Fruit fly (Drosophila melanogaster) whole organism, adult: Measurements from ENCODE around the gene CG34161.

Experiments
- CG11617 ChIP-seq: fragments of 200-800 bp; sonication (Bioruptor generic); optimal IDR thresholded peaks from 2 replicates; lab custom pipeline; 2017; ENCODE audit warnings: mild to moderate bottlenecking, missing biosample characterization, missing genetic modification reagents, missing genetic modification characterization
- CG12768 ChIP-seq: fragments of 200-800 bp; sonication (Bioruptor generic); optimal IDR thresholded peaks from 2 replicates; lab custom pipeline; 2017; ENCODE audit warnings: missing biosample characterization, missing genetic modification characterization, mild to moderate bottlenecking, moderate library complexity, missing genetic modification reagents
- CG14711 ChIP-seq: fragments of 200-800 bp; sonication (Bioruptor generic); optimal IDR thresholded peaks from 2 replicates; lab custom pipeline; 2018; ENCODE audit warnings: missing biosample characterization, mild to moderate bottlenecking, missing genetic modification characterization, moderate library complexity
- CG1620 ChIP-seq: fragments of 200-800 bp; sonication (Bioruptor generic); optimal IDR thresholded peaks from 2 replicates; lab custom pipeline; 2016; ENCODE audit warnings: missing biosample characterization, missing genetic modification characterization
- CG33017 ChIP-seq: fragments of 200-800 bp; sonication (Bioruptor generic); optimal IDR thresholded peaks from 2 replicates; lab custom pipeline; 2018; ENCODE audit warnings: missing biosample characterization, mild to moderate bottlenecking, missing genetic modification characterization, moderate library complexity
- CG5204 ChIP-seq: fragments of 200-800 bp; sonication (Bioruptor generic); optimal IDR thresholded peaks from 2 replicates; lab custom pipeline; 2016; ENCODE audit warnings: missing biosample characterization, missing genetic modification characterization
- CG7045 ChIP-seq: fragments of 200-800 bp; sonication (Bioruptor generic); optimal IDR thresholded peaks from 2 replicates; lab custom pipeline; 2017; ENCODE audit warnings: missing biosample characterization, mild to moderate bottlenecking, missing genetic modification characterization
- CG7101 ChIP-seq: fragments of 200-800 bp; sonication (Bioruptor generic); optimal IDR thresholded peaks from 2 replicates; lab custom pipeline; 2018; ENCODE audit warnings: missing biosample characterization, mild to moderate bottlenecking, missing genetic modification characterization, moderate library complexity
- Clk ChIP-seq: fragments of 200-800 bp; sonication (Bioruptor generic); optimal IDR thresholded peaks from 2 replicates; lab custom pipeline; 2017; ENCODE audit warnings: missing biosample characterization, missing genetic modification characterization
- Crg-1 ChIP-seq: fragments of 200-800 bp; sonication (Bioruptor generic); optimal IDR thresholded peaks from 2 replicates; lab custom pipeline; 2016; ENCODE audit warnings: missing biosample characterization, missing genetic modification characterization
- Hr96 ChIP-seq: fragments of 200-800 bp; sonication (Bioruptor generic); optimal IDR thresholded peaks from 2 replicates; lab custom pipeline; 2016; ENCODE audit warnings: missing biosample characterization, missing genetic modification characterization
- Mnt ChIP-seq: fragments of 200-800 bp; sonication (Bioruptor generic); optimal IDR thresholded peaks from 2 replicates; lab custom pipeline; 2016; ENCODE audit warnings: missing biosample characterization, mild to moderate bottlenecking, missing genetic modification characterization
- bab1 ChIP-seq: fragments of 200-800 bp; sonication (Bioruptor generic); optimal IDR thresholded peaks from 3 replicates; lab custom pipeline; 2019; ENCODE audit warnings: missing biosample characterization, mild to moderate bottlenecking, missing genetic modification characterization, moderate library complexity
- cic ChIP-seq: fragments of 200-800 bp; sonication (Bioruptor generic); optimal IDR thresholded peaks from 2 replicates; lab custom pipeline; 2017; ENCODE audit warnings: missing biosample characterization, mild to moderate bottlenecking, missing genetic modification characterization, moderate library complexity
- cnc ChIP-seq, 2 experiments: fragments of >200 bp; optimal IDR thresholded peaks; 2 replicates each; lab custom pipeline; 2017
- kay ChIP-seq: fragments of 200-800 bp; sonication (Bioruptor generic); peaks from one replicate; lab custom pipeline; 2016; ENCODE audit warnings: missing biosample characterization, missing genetic modification characterization, borderline replicate concordance
- ovo ChIP-seq: fragments of 200-800 bp; sonication (Bioruptor generic); optimal IDR thresholded peaks from 2 replicates; lab custom pipeline; 2016; ENCODE audit warnings: missing biosample characterization, missing genetic modification characterization
- pad ChIP-seq: fragments of 200-800 bp; sonication (Bioruptor generic); optimal IDR thresholded peaks from 3 replicates; lab custom pipeline; 2017; ENCODE audit warnings: missing biosample characterization, missing genetic modification characterization, mild to moderate bottlenecking, moderate library complexity, missing genetic modification reagents
- tj ChIP-seq: fragments of 200-800 bp; sonication (Bioruptor generic); optimal IDR thresholded peaks from 3 replicates; lab custom pipeline; 2017; ENCODE audit warnings: missing biosample characterization, mild to moderate bottlenecking, missing genetic modification characterization, moderate library complexity
- toe ChIP-seq: fragments of 200-800 bp; sonication (Bioruptor generic); optimal IDR thresholded peaks from 2 replicates; lab custom pipeline; 2016; ENCODE audit warnings: missing biosample characterization, missing genetic modification characterization

Gene CG34161

dm6 chr2L:10565674-10566073, 15.8 kb downstream of the CG34161 start:
- TF ChIP-seq bab1 (GFP tag; lab: Kevin White, UChicago) (no peak), CG5204 (GFP tag; lab: Kevin White, UChicago) (no peak), CG7101 (tag; lab: Kevin White, UChicago) (no peak), Crg-1 (GFP tag; lab: Kevin White, UChicago) (no peak), toe (GFP tag; lab: Kevin White, UChicago) (no peak), CG14711 (tag; lab: Kevin White, UChicago) (no peak), CG7045 (GFP tag; lab: Kevin White, UChicago) (no peak), Hr96 (GFP tag; lab: Kevin White, UChicago) (no peak), tj (GFP tag; lab: Kevin White, UChicago) (no peak), CG33017 (tag; lab: Kevin White, UChicago) (no peak), CG1620 (GFP tag; lab: Kevin White, UChicago) (no peak), kay (GFP tag; lab: Kevin White, UChicago) (no peak)

- TF ChIP-seq CG12768 (GFP tag; lab: Kevin White, UChicago) (no peak), Mnt (GFP tag; lab: Kevin White, UChicago) (no peak), CG33017 (tag; lab: Kevin White, UChicago) (no peak), Hr96 (GFP tag; lab: Kevin White, UChicago) (no peak), ovo (GFP tag; lab: Kevin White, UChicago) (no peak), tj (GFP tag; lab: Kevin White, UChicago) (no peak), CG7045 (GFP tag; lab: Kevin White, UChicago) (no peak), pad (GFP tag; lab: Kevin White, UChicago) (no peak), cic (GFP tag; lab: Kevin White, UChicago) (no peak), toe (GFP tag; lab: Kevin White, UChicago) (no peak), Clk (GFP tag; lab: Kevin White, UChicago) (no peak), kay (GFP tag; lab: Kevin White, UChicago) (no peak), CG1620 (GFP tag; lab: Kevin White, UChicago) (no peak), CG5204 (GFP tag; lab: Kevin White, UChicago) (no peak), CG7101 (tag; lab: Kevin White, UChicago) (no peak)
Measured at dm6 chr2L:10555269-10555668, 26.2 kb downstream of the CG34161 start.

dm6 chr2L:10554676-10555075, 26.8 kb downstream of the CG34161 start:
- TF ChIP-seq Mnt (GFP tag; lab: Kevin White, UChicago) (no peak), CG7045 (GFP tag; lab: Kevin White, UChicago) (no peak), ovo (GFP tag; lab: Kevin White, UChicago) (no peak), cnc (optimal IDR thresholded peaks at IDR 0.05; lab: Kevin White, UChicago) (no peak), CG5204 (GFP tag; lab: Kevin White, UChicago) (no peak), cic (GFP tag; lab: Kevin White, UChicago) (no peak)

DNA sequence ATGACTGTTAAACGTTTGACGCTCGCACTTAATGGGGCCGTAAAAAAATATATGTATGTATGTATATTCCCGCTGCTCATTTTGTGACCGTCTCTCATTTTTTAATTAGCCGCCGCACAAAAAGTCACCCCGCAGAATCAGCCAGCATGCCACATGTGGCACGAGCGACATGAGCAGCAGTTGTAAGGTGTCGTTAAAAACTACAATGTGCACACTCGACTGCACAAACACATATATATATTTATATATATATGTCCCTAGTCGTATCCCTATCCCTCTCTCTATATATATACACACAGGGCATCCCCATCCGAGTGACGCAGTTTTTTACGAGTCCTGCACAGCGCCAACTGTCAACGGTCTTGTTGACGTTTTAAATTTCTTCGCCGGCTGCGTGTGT, 27.8 kb downstream of the CG34161 start:
- TF ChIP-seq kay (GFP tag; lab: Kevin White, UChicago) (no peak), Clk (GFP tag; lab: Kevin White, UChicago) (no peak), CG1620 (GFP tag; lab: Kevin White, UChicago) (no peak), Crg-1 (GFP tag; lab: Kevin White, UChicago) (no peak), CG14711 (tag; lab: Kevin White, UChicago) (no peak), cic (GFP tag; lab: Kevin White, UChicago) (no peak), CG33017 (tag; lab: Kevin White, UChicago) (no peak), tj (GFP tag; lab: Kevin White, UChicago) (no peak)

DNA sequence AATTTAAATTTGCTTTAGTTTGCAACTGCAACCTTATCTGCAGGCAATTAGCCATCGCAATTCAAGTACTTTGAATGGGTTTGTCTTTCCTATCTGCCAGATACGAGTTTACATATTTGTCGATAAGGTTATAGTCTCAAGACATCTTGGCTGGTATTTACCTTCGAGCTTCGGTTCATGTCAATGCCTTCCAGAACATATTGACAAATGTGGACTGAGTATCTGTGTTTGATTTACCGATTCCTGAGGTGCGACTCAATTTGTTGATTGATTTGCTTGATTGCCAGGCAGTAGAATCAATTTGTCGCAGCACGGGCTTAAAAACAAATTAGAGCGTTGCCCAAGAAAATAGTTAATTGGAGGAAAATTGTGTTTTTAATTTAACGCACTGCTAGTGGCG, 28.7 kb downstream of the CG34161 start:
- TF ChIP-seq CG14711 (tag; lab: Kevin White, UChicago) (no peak), Mnt (GFP tag; lab: Kevin White, UChicago) (no peak), CG7045 (GFP tag; lab: Kevin White, UChicago) (no peak), toe (GFP tag; lab: Kevin White, UChicago) (no peak), CG7101 (tag; lab: Kevin White, UChicago) (peak; percentile 53), CG1620 (GFP tag; lab: Kevin White, UChicago) (no peak), pad (GFP tag; lab: Kevin White, UChicago) (no peak), Crg-1 (GFP tag; lab: Kevin White, UChicago) (peak; percentile 36), cic (GFP tag; lab: Kevin White, UChicago) (peak; percentile 75), kay (GFP tag; lab: Kevin White, UChicago) (peak; percentile 12), bab1 (GFP tag; lab: Kevin White, UChicago) (no peak), CG33017 (tag; lab: Kevin White, UChicago) (no peak), cnc (optimal IDR thresholded peaks at IDR 0.05; lab: Kevin White, UChicago) (no peak), ovo (GFP tag; lab: Kevin White, UChicago) (no peak), CG5204 (GFP tag; lab: Kevin White, UChicago) (no peak), CG11617 (GFP tag; lab: Kevin White, UChicago) (no peak), CG12768 (GFP tag; lab: Kevin White, UChicago) (no peak), Hr96 (GFP tag; lab: Kevin White, UChicago) (no peak), Clk (GFP tag; lab: Kevin White, UChicago) (no peak), tj (GFP tag; lab: Kevin White, UChicago) (no peak)
